Worm (Caenorhabditis elegans) whole organism, L2 larva: Measurements from ENCODE around the gene srx-84.

Experiments
- C34F6.9 ChIP-seq: fragments of 150-350 bp; optimal IDR thresholded peaks from 2 replicates; lab custom pipeline; 2014; ENCODE audit warnings: missing biosample characterization, missing genetic modification characterization
- F13H6.1 ChIP-seq: sonication (generic microtip); optimal IDR thresholded peaks from 2 replicates; lab custom pipeline; 2016; ENCODE audit warnings: missing genetic modification characterization, missing compliant biosample characterization
- R02D3.7 ChIP-seq: fragments of 150-350 bp; optimal IDR thresholded peaks from 2 replicates; lab custom pipeline; 2014; ENCODE audit warnings: missing biosample characterization, missing genetic modification characterization
- Y55F3AM.14 ChIP-seq: fragments of 200-800 bp; sonication (Bioruptor generic); optimal IDR thresholded peaks from 2 replicates; lab custom pipeline; 2018; ENCODE audit warnings: mild to moderate bottlenecking, missing genetic modification characterization, missing compliant biosample characterization
- ZK546.5 ChIP-seq: sonication (generic microtip); optimal IDR thresholded peaks from 2 replicates; lab custom pipeline; 2017; ENCODE audit warnings: missing biosample characterization, missing genetic modification characterization
- alr-1 ChIP-seq: fragments of 150-350 bp; optimal IDR thresholded peaks from 2 replicates; lab custom pipeline; 2014; ENCODE audit warnings: missing biosample characterization, missing genetic modification characterization
- aly-2 ChIP-seq: fragments of 150-350 bp; optimal IDR thresholded peaks from 2 replicates; lab custom pipeline; 2014; ENCODE audit warnings: missing biosample characterization, missing genetic modification characterization
- ama-1 ChIP-seq: fragments of 150-350 bp; optimal IDR thresholded peaks from 2 replicates; lab custom pipeline; 2018; ENCODE audit warnings: inconsistent platforms
- blmp-1 ChIP-seq: sonication (generic microtip); optimal IDR thresholded peaks from 2 replicates; lab custom pipeline; 2017; ENCODE audit warnings: missing genetic modification characterization, mild to moderate bottlenecking, missing compliant biosample characterization, antibody characterized with exemption, moderate library complexity; ENCODE audit not compliant: insufficient read depth
- ceh-16 ChIP-seq: fragments of 150-350 bp; optimal IDR thresholded peaks from 2 replicates; lab custom pipeline; 2014; ENCODE audit warnings: missing biosample characterization, missing genetic modification characterization
- ceh-82 ChIP-seq: fragments of 150-350 bp; optimal IDR thresholded peaks from 2 replicates; lab custom pipeline; 2014; ENCODE audit warnings: missing biosample characterization, missing genetic modification characterization
- crh-2 ChIP-seq: sonication (generic microtip); optimal IDR thresholded peaks from 2 replicates; lab custom pipeline; 2017; ENCODE audit warnings: missing biosample characterization, missing genetic modification characterization
- dmd-4 ChIP-seq: sonication (generic microtip); optimal IDR thresholded peaks from 2 replicates; lab custom pipeline; 2017; ENCODE audit warnings: missing biosample characterization, missing genetic modification characterization
- elt-1 ChIP-seq: fragments of 150-350 bp; optimal IDR thresholded peaks from 2 replicates; lab custom pipeline; 2014; ENCODE audit warnings: missing biosample characterization, missing genetic modification characterization
- elt-3 ChIP-seq: sonication (generic microtip); optimal IDR thresholded peaks from 2 replicates; lab custom pipeline; 2017; ENCODE audit warnings: missing biosample characterization, missing genetic modification characterization
- fos-1 ChIP-seq: fragments of 150-350 bp; optimal IDR thresholded peaks from 2 replicates; lab custom pipeline; 2014; ENCODE audit warnings: missing biosample characterization, missing genetic modification characterization
- gmeb-1 ChIP-seq: fragments of 150-350 bp; optimal IDR thresholded peaks from 2 replicates; lab custom pipeline; 2014; ENCODE audit warnings: missing biosample characterization, missing genetic modification characterization
- lin-11 ChIP-seq: fragments of 150-350 bp; sonication (generic microtip); optimal IDR thresholded peaks from 2 replicates; lab custom pipeline; 2014; ENCODE audit warnings: missing biosample characterization, missing genetic modification characterization, inconsistent platforms, mixed read lengths
- lin-13 ChIP-seq: fragments of 150-350 bp; optimal IDR thresholded peaks from 2 replicates; lab custom pipeline; 2014; ENCODE audit warnings: missing biosample characterization, missing genetic modification reagents, missing genetic modification characterization
- lin-39 ChIP-seq: fragments of 150-350 bp; optimal IDR thresholded peaks from 2 replicates; lab custom pipeline; 2014; ENCODE audit warnings: missing biosample characterization, missing genetic modification reagents, missing genetic modification characterization
- lsy-2 ChIP-seq, 2 experiments: fragments of 150-350 bp in 1 of 2; sonication (generic microtip) in 1 of 2; optimal IDR thresholded peaks; 2 replicates each; lab custom pipeline; 2014 to 2017; ENCODE audit warnings: missing biosample characterization in 2 of 2, missing genetic modification characterization in 2 of 2
- mbf-1 ChIP-seq: sonication (generic microtip); optimal IDR thresholded peaks from 2 replicates; lab custom pipeline; 2017; ENCODE audit warnings: missing biosample characterization, missing genetic modification characterization
- mdl-1 ChIP-seq, 2 experiments: fragments of 150-350 bp in 1 of 2; sonication (generic microtip) in 1 of 2; optimal IDR thresholded peaks; 2 replicates each; lab custom pipeline; 2017; ENCODE audit warnings: missing biosample characterization in 2 of 2, missing genetic modification characterization in 2 of 2
- nhr-10 ChIP-seq: sonication (generic microtip); optimal IDR thresholded peaks from 2 replicates; lab custom pipeline; 2017; ENCODE audit warnings: missing biosample characterization, missing genetic modification characterization
- nhr-11 ChIP-seq: fragments of 150-350 bp; optimal IDR thresholded peaks from 2 replicates; lab custom pipeline; 2014; ENCODE audit warnings: missing biosample characterization, missing genetic modification characterization
- nhr-12 ChIP-seq: fragments of 150-350 bp; optimal IDR thresholded peaks from 2 replicates; lab custom pipeline; 2014; ENCODE audit warnings: missing biosample characterization, missing genetic modification characterization
- nhr-129 ChIP-seq: fragments of 150-350 bp; optimal IDR thresholded peaks from 2 replicates; lab custom pipeline; 2014; ENCODE audit warnings: missing biosample characterization, missing genetic modification characterization
- nhr-21 ChIP-seq: fragments of 150-350 bp; optimal IDR thresholded peaks from 2 replicates; lab custom pipeline; 2014; ENCODE audit warnings: missing biosample characterization, missing genetic modification characterization
- nhr-23 ChIP-seq: fragments of 150-350 bp; optimal IDR thresholded peaks from 2 replicates; lab custom pipeline; 2014; ENCODE audit warnings: missing biosample characterization, missing genetic modification reagents, missing genetic modification characterization
- nhr-237 ChIP-seq: fragments of 150-350 bp; optimal IDR thresholded peaks from 2 replicates; lab custom pipeline; 2014; ENCODE audit warnings: missing biosample characterization, missing genetic modification characterization
- nhr-25 ChIP-seq: fragments of 150-350 bp; sonication (generic microtip); optimal IDR thresholded peaks from 3 replicates; lab custom pipeline; 2014; ENCODE audit warnings: missing biosample characterization, missing genetic modification characterization
- nhr-6 ChIP-seq: fragments of 150-350 bp; optimal IDR thresholded peaks from 2 replicates; lab custom pipeline; 2014; ENCODE audit warnings: missing biosample characterization, missing genetic modification characterization
- nhr-77 ChIP-seq: fragments of 150-350 bp; optimal IDR thresholded peaks from 2 replicates; lab custom pipeline; 2014; ENCODE audit warnings: missing biosample characterization, missing genetic modification characterization
- peb-1 ChIP-seq: fragments of 150-350 bp; optimal IDR thresholded peaks from 2 replicates; lab custom pipeline; 2014; ENCODE audit warnings: missing biosample characterization, missing genetic modification characterization
- sem-4 ChIP-seq: fragments of 150-350 bp; optimal IDR thresholded peaks from 2 replicates; lab custom pipeline; 2014; ENCODE audit warnings: missing biosample characterization, missing genetic modification reagents, missing genetic modification characterization
- sma-3 ChIP-seq: sonication (generic microtip); optimal IDR thresholded peaks from 2 replicates; lab custom pipeline; 2016; ENCODE audit warnings: missing genetic modification reagents, missing genetic modification characterization, missing compliant biosample characterization
- sma-9 ChIP-seq, 2 experiments: fragments of 150-350 bp in 1 of 2; sonication (generic microtip) in 1 of 2; optimal IDR thresholded peaks; 2 replicates each; lab custom pipeline; 2014 to 2016; ENCODE audit warnings: missing genetic modification characterization in 2 of 2, mild to moderate bottlenecking in 1 of 2, missing biosample characterization in 1 of 2, missing compliant biosample characterization in 1 of 2, missing genetic modification reagents in 1 of 2, moderate library complexity in 1 of 2
- unc-39 ChIP-seq: fragments of 150-350 bp; optimal IDR thresholded peaks from 2 replicates; lab custom pipeline; 2014; ENCODE audit warnings: missing biosample characterization, missing genetic modification characterization
- unc-55 ChIP-seq: fragments of 150-350 bp; sonication (generic microtip); optimal IDR thresholded peaks from 3 replicates; lab custom pipeline; 2014; ENCODE audit warnings: missing biosample characterization, missing genetic modification reagents, missing genetic modification characterization
- unc-62 ChIP-seq: fragments of 150-350 bp; optimal IDR thresholded peaks from 2 replicates; lab custom pipeline; 2014; ENCODE audit warnings: missing biosample characterization, missing genetic modification reagents, missing genetic modification characterization
- ztf-4 ChIP-seq: fragments of 150-350 bp; optimal IDR thresholded peaks from 2 replicates; lab custom pipeline; 2014; ENCODE audit warnings: missing biosample characterization, missing genetic modification characterization

The srx-84 gene

DNA sequence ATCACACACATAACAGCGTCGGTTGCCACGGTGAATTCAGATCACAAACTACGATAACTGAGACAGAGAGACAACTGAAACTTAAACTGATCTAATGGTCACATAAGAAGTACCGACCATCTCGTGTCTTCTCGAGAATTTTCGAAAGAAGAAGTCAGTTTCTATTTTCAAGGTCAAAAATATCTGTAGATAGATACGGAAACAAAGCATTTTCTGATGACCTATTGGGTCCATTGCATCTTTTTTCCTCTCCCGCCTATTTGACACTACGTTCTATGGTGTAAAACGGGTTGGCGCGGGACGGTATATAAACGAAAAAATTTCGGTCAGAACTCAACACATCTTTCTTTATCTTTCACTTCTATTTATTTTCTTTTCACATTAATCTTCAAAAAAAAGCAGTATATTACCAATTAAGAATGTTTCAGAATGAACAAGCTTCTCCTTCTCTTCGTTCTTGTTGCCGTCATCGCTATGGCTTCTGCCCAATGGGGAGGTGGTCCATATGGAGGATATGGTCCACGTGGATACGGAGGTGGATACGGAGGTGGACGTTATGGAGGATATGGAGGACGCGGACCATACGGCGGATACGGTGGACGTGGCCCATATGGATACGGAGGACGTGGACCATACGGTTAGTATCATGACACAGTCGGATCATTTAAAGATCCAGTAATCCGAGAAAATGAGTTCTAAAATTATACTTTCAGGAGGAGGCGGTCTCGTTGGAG, 17.2 kb downstream of the srx-84 start, which contains the start of gene nlp-24:
Gene nlp-24, plus strand, starts transcription at position 429 of the 734 bp plus-strand sequence.
- TF ChIP-seq crh-2 (tag; lab: Kevin White, UChicago) (peak; percentile 19), nhr-10 (tag; lab: Kevin White, UChicago) (no peak), nhr-21 (tag; lab: Kevin White, UChicago) (peak; percentile 70), lin-13 (no peak), aly-2 (tag; lab: Kevin White, UChicago) (no peak), nhr-237 (no peak), nhr-11 (tag; lab: Kevin White, UChicago) (no peak), lsy-2 (tag; optimal IDR thresholded peaks at IDR 0.05; lab: Kevin White, UChicago) (peak in 1 of 2 experiments; percentile 46), lin-39 (tag; lab: Kevin White, UChicago) (no peak), ama-1 (lab: Kevin White, UChicago) (peak; percentile 76), nhr-23 (no peak), nhr-129 (tag; lab: Kevin White, UChicago) (peak; percentile 24), sma-3 (peak; percentile 39), nhr-12 (no peak), ceh-82 (tag; lab: Kevin White, UChicago) (no peak), fos-1 (tag; lab: Kevin White, UChicago) (peak; percentile 20), gmeb-1 (tag; lab: Kevin White, UChicago) (no peak), F13H6.1 (no peak), elt-1 (tag; lab: Kevin White, UChicago) (peak; percentile 2), blmp-1 (tag; lab: Kevin White, UChicago) (peak; percentile 79), elt-3 (tag; lab: Kevin White, UChicago) (no peak), sma-9 (GFP tag; optimal IDR thresholded peaks at IDR 0.05; lab: Kevin White, UChicago) (peak; percentile 72), sma-9 (tag; optimal IDR thresholded peaks at IDR 0.05; lab: Kevin White, UChicago) (no peak), mdl-1 (tag; optimal IDR thresholded peaks at IDR 0.05; lab: Kevin White, UChicago) (no peak), sem-4 (tag; lab: Kevin White, UChicago) (no peak), ZK546.5 (no peak), lin-11 (tag; lab: Kevin White, UChicago) (no peak), mbf-1 (tag; lab: Kevin White, UChicago) (no peak), R02D3.7 (no peak), nhr-25 (peak; percentile 90), unc-55 (GFP tag; lab: Kevin White, UChicago) (no peak), nhr-6 (peak; percentile 49), dmd-4 (tag; lab: Kevin White, UChicago) (no peak), C34F6.9 (tag; lab: Kevin White, UChicago) (no peak), peb-1 (no peak), ceh-16 (peak; percentile 61), ztf-4 (tag; lab: Kevin White, UChicago) (no peak), unc-62 (no peak), alr-1 (no peak), Y55F3AM.14 (no peak)

ce11 chrV:11616813-11617212, 17.9 kb downstream of the srx-84 start:
- TF ChIP-seq elt-1 (tag; lab: Kevin White, UChicago) = no peak
- TF ChIP-seq blmp-1 (tag; lab: Kevin White, UChicago) = peak; percentile 4
- peak; percentile 5 for TF ChIP-seq nhr-237
- TF ChIP-seq nhr-77 (tag; lab: Kevin White, UChicago) = no peak
- TF ChIP-seq unc-62 = no peak
- peak; percentile 4 for TF ChIP-seq nhr-21 (tag; lab: Kevin White, UChicago)
- no peak for TF ChIP-seq nhr-6
- no peak for TF ChIP-seq nhr-11 (tag; lab: Kevin White, UChicago)
- peak; percentile 53 for TF ChIP-seq ama-1 (lab: Kevin White, UChicago)

DNA sequence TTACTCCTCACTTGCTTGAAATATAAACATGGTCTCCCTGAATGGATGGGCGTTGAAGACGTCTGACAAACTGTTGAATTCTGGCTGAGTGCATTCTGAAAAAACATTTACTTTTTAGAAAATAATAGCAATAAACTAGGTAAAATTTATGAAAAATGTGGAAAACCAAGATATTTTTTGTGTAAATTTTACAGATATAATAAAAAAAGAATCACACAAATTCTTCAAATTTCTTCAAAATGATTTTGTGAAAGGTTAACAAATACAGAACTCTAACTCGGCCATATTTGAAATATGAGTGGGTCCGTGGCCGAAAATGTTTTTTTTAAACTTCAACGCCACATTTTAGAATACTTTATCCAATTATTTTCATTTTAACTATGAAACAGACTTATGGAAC, 19.3 kb downstream of the srx-84 start, which contains the start of gene glb-15:
Gene glb-15, minus strand, starts transcription at position 101 of the 400 bp plus-strand sequence.
- TF ChIP-seq nhr-11 (tag; lab: Kevin White, UChicago) = no peak
- no peak for TF ChIP-seq gmeb-1 (tag; lab: Kevin White, UChicago)
- no peak for TF ChIP-seq fos-1 (tag; lab: Kevin White, UChicago)
- no peak for TF ChIP-seq ztf-4 (tag; lab: Kevin White, UChicago)
- TF ChIP-seq R02D3.7 = no peak
- TF ChIP-seq sem-4 (tag; lab: Kevin White, UChicago) = no peak
- no peak for TF ChIP-seq nhr-77 (tag; lab: Kevin White, UChicago)
- no peak for TF ChIP-seq unc-39
- no peak for TF ChIP-seq ceh-16
- no peak for TF ChIP-seq ceh-82 (tag; lab: Kevin White, UChicago)
- no peak for TF ChIP-seq nhr-23
- TF ChIP-seq ZK546.5 = no peak
- TF ChIP-seq unc-55 (GFP tag; lab: Kevin White, UChicago) = no peak
- no peak for TF ChIP-seq crh-2 (tag; lab: Kevin White, UChicago)
- TF ChIP-seq, all 48 proteins: peak for 0
